Worm (Caenorhabditis elegans): ENCODE measurements around the gene ZK622.5.

Gene ZK622.5

DNA sequence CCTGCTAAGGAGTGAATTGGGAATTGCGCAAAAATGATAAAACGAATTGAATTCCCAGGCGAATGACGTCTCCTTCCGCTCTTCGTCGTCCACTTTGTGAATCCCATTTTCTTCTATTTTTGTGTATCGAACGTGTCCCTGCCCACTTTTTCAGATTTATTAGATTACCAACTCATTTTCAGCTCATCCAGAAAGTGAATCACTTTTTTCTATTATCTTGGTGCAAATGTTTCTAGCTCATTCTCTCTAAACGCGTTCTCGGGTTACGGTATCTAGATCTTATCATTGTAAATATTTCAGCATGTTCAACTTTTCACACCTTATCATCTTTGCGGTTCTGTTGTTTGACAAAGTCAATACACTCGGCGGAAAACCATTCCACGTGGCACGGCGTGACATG lies at the start of gene ZK622.5:
Gene ZK622.5 (plus strand): TSS at position 301 of the 400 bp plus-strand sequence.
- TF ChIP-seq W03F9.2 (tag; optimal IDR thresholded peaks at IDR 0.05) = no peak
- no peak for TF ChIP-seq him-1 (tag; optimal IDR thresholded peaks at IDR 0.05)
- no peak for TF ChIP-seq dao-5 (tag; optimal IDR thresholded peaks at IDR 0.05)

ce11 chrII:5241560-5241959 lies 47.7 kb upstream of the ZK622.5 start, which contains the start of gene T16D1.1:
TSS of gene T16D1.1 (minus strand) at chrII:5241660.
- no peak for TF ChIP-seq him-1 (tag; optimal IDR thresholded peaks at IDR 0.05)
- TF ChIP-seq dao-5 (tag; optimal IDR thresholded peaks at IDR 0.05) = no peak
- no peak for TF ChIP-seq W03F9.2 (tag; optimal IDR thresholded peaks at IDR 0.05)

ce11 chrII:5246791-5247361 lies 42.4 kb upstream of the ZK622.5 start, which contains the start of gene ptr-6:
TSS of gene ptr-6 (minus strand) at chrII:5246837.
- no peak for TF ChIP-seq W03F9.2 (tag; optimal IDR thresholded peaks at IDR 0.05)
- TF ChIP-seq dao-5 (tag; optimal IDR thresholded peaks at IDR 0.05) = no peak

DNA sequence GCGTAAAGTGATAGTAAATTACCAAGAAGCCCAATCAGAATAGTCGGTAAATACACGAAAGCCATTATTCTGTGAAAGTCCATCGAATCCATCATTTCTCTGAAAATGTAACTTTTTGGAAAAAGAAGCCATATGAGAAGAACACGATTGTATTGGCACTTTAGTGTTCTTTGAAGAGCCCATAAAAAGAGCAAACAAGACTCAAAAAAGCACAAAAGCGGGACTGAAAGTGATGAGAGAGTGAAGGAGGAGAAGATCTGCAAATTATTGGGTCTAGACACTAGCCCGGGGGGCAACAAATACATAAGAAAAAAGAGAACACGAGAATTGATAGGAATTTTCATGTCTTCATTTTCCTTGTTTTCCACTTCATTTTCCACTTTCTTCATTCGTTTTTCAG lies 33.8 kb upstream of the ZK622.5 start, which contains the start of gene frpr-4:
Gene frpr-4 (minus strand): TSS at position 101 of the 400 bp plus-strand sequence.
- TF ChIP-seq dao-5 (tag; optimal IDR thresholded peaks at IDR 0.05) = no peak
- TF ChIP-seq W03F9.2 (tag; optimal IDR thresholded peaks at IDR 0.05) = no peak

- no peak for TF ChIP-seq dao-5 (tag; optimal IDR thresholded peaks at IDR 0.05)
- TF ChIP-seq W03F9.2 (tag; optimal IDR thresholded peaks at IDR 0.05) = no peak
- no peak for TF ChIP-seq him-1 (tag; optimal IDR thresholded peaks at IDR 0.05)
Observed at ce11 chrII:5264650-5265049, 24.6 kb upstream of the ZK622.5 start.

DNA sequence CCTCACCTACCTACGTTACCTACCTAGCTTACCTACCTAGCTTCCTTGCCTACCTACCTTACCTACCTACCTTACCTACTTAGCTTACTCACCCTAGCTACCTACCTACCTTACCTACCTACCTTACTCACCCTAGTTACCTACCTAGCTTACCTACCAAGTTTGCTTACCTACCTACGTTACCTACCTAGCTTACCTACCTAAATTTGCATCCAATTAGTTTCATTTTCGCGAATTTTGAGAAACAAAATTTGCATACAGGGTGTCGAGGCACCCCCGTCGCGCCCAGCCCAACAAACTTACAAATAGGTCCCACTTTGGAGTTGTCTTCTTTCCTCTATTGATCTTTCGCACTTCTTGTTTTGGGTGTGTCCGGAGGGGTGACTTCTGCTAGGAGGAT lies 20.3 kb upstream of the ZK622.5 start:
- TF ChIP-seq him-1 (tag; optimal IDR thresholded peaks at IDR 0.05) (no peak), dao-5 (tag; optimal IDR thresholded peaks at IDR 0.05) (no peak), W03F9.2 (tag; optimal IDR thresholded peaks at IDR 0.05) (no peak)

DNA sequence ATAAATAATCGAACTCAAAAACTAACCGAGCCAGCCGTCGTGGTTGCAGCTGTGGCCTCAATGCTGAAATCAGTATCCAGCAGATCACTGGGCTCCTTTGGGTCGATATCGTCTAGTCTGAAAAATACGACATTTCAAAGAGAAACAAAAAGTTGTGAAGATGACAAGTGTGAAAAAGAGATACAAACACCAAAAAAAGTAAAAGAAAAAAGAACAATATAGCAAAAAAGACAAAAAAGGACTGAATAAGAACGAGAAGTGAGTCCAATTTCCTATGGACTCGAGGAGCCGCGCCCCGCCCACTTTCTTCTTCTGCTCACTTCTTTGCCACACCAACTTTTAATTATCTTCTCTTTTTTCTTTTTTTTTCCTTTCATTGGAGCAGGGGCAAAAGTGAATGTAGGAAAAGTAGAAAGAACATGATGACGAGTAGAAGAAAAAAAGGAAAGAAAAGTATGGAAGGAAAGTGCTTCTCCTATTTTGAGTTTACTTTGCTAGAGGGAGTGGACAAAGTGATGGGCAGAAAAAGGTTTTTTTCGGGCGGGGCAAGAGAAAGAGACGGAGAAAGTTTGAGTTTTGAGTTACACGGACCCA lies 17.4 kb upstream of the ZK622.5 start, which contains the start of gene drn-1:
Gene drn-1 (minus strand): TSS at position 117 of the 594 bp plus-strand sequence.
- TF ChIP-seq dao-5 (tag; optimal IDR thresholded peaks at IDR 0.05) (no peak), W03F9.2 (tag; optimal IDR thresholded peaks at IDR 0.05) (no peak), him-1 (tag; optimal IDR thresholded peaks at IDR 0.05) (no peak)

DNA sequence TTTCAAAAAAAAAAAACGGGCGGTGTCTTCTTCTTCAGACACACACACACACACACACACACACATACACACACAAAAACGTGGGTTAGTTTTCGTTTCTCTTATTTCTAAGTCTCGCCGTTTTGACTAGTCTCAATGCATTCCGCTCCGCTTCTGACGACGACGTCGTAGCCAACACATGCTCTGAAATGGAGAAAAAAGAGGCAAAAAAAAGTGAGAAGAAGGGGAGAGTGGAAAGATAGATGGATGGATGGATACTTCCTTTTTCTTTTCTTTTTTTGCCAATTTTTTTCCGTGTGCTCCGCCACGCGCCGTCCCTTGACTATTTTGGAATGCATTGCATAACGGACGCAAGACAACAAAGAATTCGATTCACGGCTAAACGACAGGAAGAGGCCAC lies 12.5 kb upstream of the ZK622.5 start:
- TF ChIP-seq W03F9.2 (tag; optimal IDR thresholded peaks at IDR 0.05) (no peak), dao-5 (tag; optimal IDR thresholded peaks at IDR 0.05) (no peak), him-1 (tag; optimal IDR thresholded peaks at IDR 0.05) (peak; percentile 50)

DNA sequence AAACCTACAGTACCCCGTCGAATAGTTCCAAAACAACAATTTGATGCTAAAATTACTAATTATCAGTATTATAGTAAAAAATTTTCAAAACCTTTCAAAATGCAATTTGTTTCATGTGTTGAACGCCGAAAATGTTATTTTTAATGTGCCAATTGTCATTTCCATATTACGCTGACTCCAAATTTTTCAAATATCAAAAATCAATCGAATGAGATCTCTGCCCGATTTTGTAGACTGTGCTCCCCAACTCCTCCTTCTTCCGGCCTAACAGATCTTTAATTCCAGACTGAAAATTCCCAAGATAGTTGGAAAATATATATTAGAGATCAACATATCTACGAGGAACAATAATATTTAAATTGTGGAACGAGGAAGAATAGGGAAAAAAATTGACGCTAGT lies 11.5 kb upstream of the ZK622.5 start:
- TF ChIP-seq dao-5 (tag; optimal IDR thresholded peaks at IDR 0.05) (no peak), W03F9.2 (tag; optimal IDR thresholded peaks at IDR 0.05) (no peak), him-1 (tag; optimal IDR thresholded peaks at IDR 0.05) (no peak)

DNA sequence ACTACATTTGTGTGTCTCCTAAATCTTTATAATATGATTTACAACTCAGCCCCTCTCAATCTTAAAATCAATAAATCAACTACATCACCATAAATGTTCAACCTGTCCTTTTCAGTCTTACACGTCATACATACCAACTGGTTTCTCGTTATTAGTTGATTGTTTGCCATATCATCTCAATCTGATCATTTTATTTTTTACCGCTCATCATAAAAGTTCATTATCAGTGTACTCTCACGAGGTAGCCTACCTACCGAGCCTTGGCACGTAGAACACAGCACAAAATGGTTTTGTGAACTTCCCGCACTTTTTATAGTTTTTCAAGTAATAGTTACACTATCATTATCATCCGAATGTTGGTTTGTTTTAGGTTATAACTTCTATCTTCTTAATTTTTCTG lies 8.1 kb upstream of the ZK622.5 start:
- TF ChIP-seq dao-5 (tag; optimal IDR thresholded peaks at IDR 0.05) = no peak
- TF ChIP-seq W03F9.2 (tag; optimal IDR thresholded peaks at IDR 0.05) = no peak
- TF ChIP-seq him-1 (tag; optimal IDR thresholded peaks at IDR 0.05) = no peak

DNA sequence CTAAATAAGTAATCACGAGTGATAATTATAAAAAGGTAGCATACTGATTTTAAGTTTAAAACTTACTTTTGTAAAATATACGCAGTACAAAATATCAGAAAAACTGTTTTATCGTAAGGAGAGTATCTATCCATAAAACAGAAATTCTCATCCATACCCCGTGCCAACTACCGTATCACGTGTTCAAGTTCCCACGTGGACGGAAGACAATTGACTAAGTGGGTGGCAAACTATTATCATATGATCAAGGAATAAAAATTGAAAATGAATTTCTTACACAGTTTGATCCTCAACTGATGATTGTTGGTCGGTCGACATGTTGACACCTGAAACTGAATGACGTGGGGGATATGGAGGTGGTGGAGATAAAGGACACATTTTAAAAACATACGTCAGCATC lies 7.0 kb upstream of the ZK622.5 start, which contains the start of gene pmt-1:
Gene pmt-1 (minus strand): TSS at position 332 of the 400 bp plus-strand sequence.
- no peak for TF ChIP-seq him-1 (tag; optimal IDR thresholded peaks at IDR 0.05)
- TF ChIP-seq W03F9.2 (tag; optimal IDR thresholded peaks at IDR 0.05) = no peak
- TF ChIP-seq dao-5 (tag; optimal IDR thresholded peaks at IDR 0.05) = no peak

DNA sequence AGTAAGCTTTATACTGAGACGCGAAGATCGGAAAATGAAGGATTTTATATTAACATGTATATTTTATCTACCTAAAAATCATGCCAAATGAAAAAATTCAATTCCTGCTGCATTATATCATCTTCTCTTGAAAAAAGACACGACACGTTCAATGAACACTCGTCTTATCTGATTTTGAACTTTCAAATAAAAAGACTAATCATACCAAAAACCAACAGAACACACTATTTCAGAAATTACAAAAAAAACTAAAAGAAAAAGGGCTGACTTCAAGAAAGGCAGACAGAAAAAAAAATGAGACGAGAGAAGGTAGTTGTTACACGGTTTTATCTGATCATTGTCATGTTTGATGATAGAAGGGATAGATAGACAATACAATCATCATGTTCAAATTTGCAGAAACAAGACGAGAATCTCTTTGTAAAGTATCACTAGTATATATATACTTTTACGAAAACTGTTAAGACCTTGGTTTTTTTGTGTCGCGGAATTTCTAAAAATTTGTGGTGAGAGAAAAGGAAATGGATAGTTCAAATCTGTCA lies 6.4 kb upstream of the ZK622.5 start:
- TF ChIP-seq him-1 (tag; optimal IDR thresholded peaks at IDR 0.05) (no peak), dao-5 (tag; optimal IDR thresholded peaks at IDR 0.05) (no peak)

DNA sequence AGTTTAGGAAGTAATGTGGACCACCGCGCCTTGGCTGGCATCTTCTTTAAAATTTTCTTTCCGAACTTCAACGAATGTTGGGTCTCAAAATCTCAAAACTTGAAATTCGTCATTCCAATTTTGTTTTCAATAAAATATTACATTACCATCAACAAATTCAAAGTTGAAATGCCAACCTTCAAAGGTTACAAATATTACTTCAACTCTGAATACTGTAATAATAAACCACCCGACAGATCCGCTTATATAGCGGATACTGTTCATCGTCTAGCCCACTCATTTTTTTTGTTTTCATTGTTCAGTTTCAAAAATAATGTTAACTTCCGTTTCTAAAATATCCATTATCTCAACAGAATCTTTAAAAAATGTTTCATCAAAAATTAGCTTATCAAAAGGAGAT lies 4.2 kb upstream of the ZK622.5 start, which contains the start of gene gur-5:
Gene gur-5 (plus strand): TSS at position 301 of the 400 bp plus-strand sequence.
- no peak for TF ChIP-seq him-1 (tag; optimal IDR thresholded peaks at IDR 0.05)
- no peak for TF ChIP-seq W03F9.2 (tag; optimal IDR thresholded peaks at IDR 0.05)
- TF ChIP-seq dao-5 (tag; optimal IDR thresholded peaks at IDR 0.05) = no peak

DNA sequence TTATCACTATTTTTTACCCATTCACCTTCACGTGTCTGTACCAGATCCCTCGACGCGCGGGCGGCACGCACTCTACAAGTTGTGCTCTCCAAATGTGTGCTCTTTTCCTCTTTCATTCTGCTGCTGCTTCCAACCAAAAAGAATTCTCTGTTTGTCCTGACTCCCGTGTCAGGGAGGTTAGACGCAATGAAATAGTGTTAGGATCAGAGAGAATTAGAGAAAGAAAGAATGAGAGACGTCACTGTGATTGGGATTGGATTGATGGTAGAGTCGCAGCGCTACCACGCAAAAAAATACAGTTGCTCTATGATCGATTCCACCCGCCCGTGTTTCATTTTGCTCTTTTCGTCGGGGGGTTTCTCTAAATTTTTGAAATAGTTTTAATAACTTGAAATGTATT lies 1.8 kb downstream of the ZK622.5 start:
- no peak for TF ChIP-seq dao-5 (tag; optimal IDR thresholded peaks at IDR 0.05)
